Fruit fly (Drosophila melanogaster) whole organism, embryonic: ENCODE results near the gene CG14356.

Experiments used
- Adf1 ChIP-seq: fragments of 200-800 bp; sonication (Bioruptor generic); IDR thresholded peaks from 2 replicates; pipeline ENCODE4 v1.3.6; 2022; ENCODE audit warnings: missing biosample characterization, missing genetic modification characterization
- CG10274 ChIP-seq: fragments of 200-800 bp; sonication (Bioruptor generic); optimal IDR thresholded peaks from 3 replicates; lab custom pipeline; 2017; ENCODE audit warnings: missing biosample characterization, mild to moderate bottlenecking, missing genetic modification characterization
- CG10366 ChIP-seq: fragments of 200-800 bp; sonication (Bioruptor generic); IDR thresholded peaks from 2 replicates; pipeline ENCODE4 v1.3.6; 2022; ENCODE audit warnings: missing biosample characterization, missing genetic modification characterization
- CG10565 ChIP-seq: fragments of 200-800 bp; sonication (Bioruptor generic); optimal IDR thresholded peaks from 3 replicates; lab custom pipeline; 2016; ENCODE audit warnings: missing biosample characterization, mild to moderate bottlenecking, missing genetic modification characterization
- CG14710 ChIP-seq: fragments of 200-800 bp; sonication (Bioruptor generic); optimal IDR thresholded peaks from 3 replicates; lab custom pipeline; 2019; ENCODE audit warnings: missing biosample characterization, mild to moderate bottlenecking, missing genetic modification characterization, moderate library complexity
- CG14965 ChIP-seq: fragments of 200-800 bp; sonication (Bioruptor generic); optimal IDR thresholded peaks from 2 replicates; lab custom pipeline; 2016; ENCODE audit warnings: missing biosample characterization, missing genetic modification characterization, borderline replicate concordance
- CG1603 ChIP-seq: fragments of 200-800 bp; sonication (Bioruptor generic); optimal IDR thresholded peaks from 2 replicates; lab custom pipeline; 2019; ENCODE audit warnings: missing biosample characterization, mild to moderate bottlenecking, missing genetic modification characterization, moderate library complexity
- CG17829 ChIP-seq: fragments of 200-800 bp; optimal IDR thresholded peaks from 2 replicates; lab custom pipeline; 2019; ENCODE audit warnings: missing biosample characterization, mild to moderate bottlenecking, missing genetic modification characterization, moderate library complexity
- CG18476 ChIP-seq: fragments of 200-800 bp; sonication (Bioruptor generic); optimal IDR thresholded peaks from 2 replicates; lab custom pipeline; 2016; ENCODE audit warnings: missing biosample characterization, mild to moderate bottlenecking, missing genetic modification characterization
- CG34376 ChIP-seq: fragments of 200-800 bp; sonication (Bioruptor generic); optimal IDR thresholded peaks from 2 replicates; lab custom pipeline; 2018; ENCODE audit warnings: missing biosample characterization, mild to moderate bottlenecking, missing genetic modification characterization
- CG4328 ChIP-seq: fragments of 200-800 bp; sonication (Bioruptor generic); optimal IDR thresholded peaks from 3 replicates; lab custom pipeline; 2017; ENCODE audit warnings: missing biosample characterization, missing genetic modification reagents, missing genetic modification characterization
- CG4424 ChIP-seq: fragments of 200-800 bp; sonication (Bioruptor generic); optimal IDR thresholded peaks from 3 replicates; lab custom pipeline; 2016; ENCODE audit warnings: missing biosample characterization, missing genetic modification characterization
- CG6175 ChIP-seq: fragments of 200-800 bp; sonication (Bioruptor generic); IDR thresholded peaks from 3 replicates; pipeline ENCODE4 v1.3.6; 2022; ENCODE audit warnings: missing biosample characterization, missing genetic modification characterization
- CG6654 ChIP-seq: fragments of 200-800 bp; sonication (Bioruptor generic); optimal IDR thresholded peaks from 2 replicates; lab custom pipeline; 2017; ENCODE audit warnings: missing biosample characterization, mild to moderate bottlenecking, missing genetic modification characterization
- CG8944 ChIP-seq: fragments of 200-800 bp; sonication (Bioruptor generic); optimal IDR thresholded peaks from 3 replicates; lab custom pipeline; 2016; ENCODE audit warnings: missing biosample characterization, missing genetic modification characterization
- CG9609 ChIP-seq: fragments of 200-800 bp; sonication (Bioruptor generic); optimal IDR thresholded peaks from 3 replicates; lab custom pipeline; 2016; ENCODE audit warnings: missing biosample characterization, missing genetic modification characterization
- CrebB ChIP-seq: fragments of 200-800 bp; sonication (Bioruptor generic); optimal IDR thresholded peaks from 3 replicates; lab custom pipeline; 2018; ENCODE audit warnings: missing biosample characterization, mild to moderate bottlenecking, missing genetic modification characterization
- Dfd ChIP-seq, 2 experiments: fragments of >200 bp; optimal IDR thresholded peaks; 2 replicates each; lab custom pipeline; 2017; ENCODE audit warnings: missing biosample characterization in 2 of 2, missing genetic modification characterization in 2 of 2
- Dip3 ChIP-seq: fragments of 200-800 bp; sonication (Bioruptor generic); optimal IDR thresholded peaks from 3 replicates; lab custom pipeline; 2016; ENCODE audit warnings: missing biosample characterization, missing genetic modification characterization
- Drgx ChIP-seq: fragments of 200-800 bp; sonication (Bioruptor generic); IDR thresholded peaks from 2 replicates; pipeline ENCODE4 v1.3.6; 2022; ENCODE audit warnings: missing biosample characterization, missing genetic modification characterization
- Fer2 ChIP-seq: fragments of 200-800 bp; sonication (Bioruptor generic); optimal IDR thresholded peaks from 2 replicates; lab custom pipeline; 2018; ENCODE audit warnings: missing biosample characterization, mild to moderate bottlenecking, missing genetic modification characterization, moderate library complexity
- H2.0 ChIP-seq: fragments of 200-800 bp; sonication (Bioruptor generic); IDR thresholded peaks from 2 replicates; pipeline ENCODE4 v1.3.6; 2022; ENCODE audit warnings: missing biosample characterization, missing genetic modification characterization
- Mad ChIP-seq: fragments of 200-800 bp; sonication (Bioruptor generic); optimal IDR thresholded peaks from 2 replicates; lab custom pipeline; 2016; ENCODE audit warnings: missing biosample characterization, missing genetic modification characterization
- NC2β ChIP-seq: fragments of 200-800 bp; sonication (Bioruptor generic); optimal IDR thresholded peaks from 2 replicates; lab custom pipeline; 2016; ENCODE audit warnings: missing biosample characterization, missing genetic modification characterization
- Rfx ChIP-seq: fragments of 200-800 bp; sonication (Bioruptor generic); IDR thresholded peaks from 2 replicates; pipeline ENCODE4 v1.3.6; 2022; ENCODE audit warnings: missing biosample characterization, missing genetic modification characterization
- Spps ChIP-seq: fragments of 200-800 bp; sonication (Bioruptor generic); optimal IDR thresholded peaks from 2 replicates; lab custom pipeline; 2018; ENCODE audit warnings: missing biosample characterization, mild to moderate bottlenecking, missing genetic modification characterization
- Taf1 ChIP-seq: fragments of 200-800 bp; sonication (Bioruptor generic); IDR thresholded peaks from 2 replicates; pipeline ENCODE4 v1.3.6; 2022; ENCODE audit warnings: missing biosample characterization, missing genetic modification characterization
- br ChIP-seq: fragments of >200 bp; optimal IDR thresholded peaks from 2 replicates; lab custom pipeline; 2017
- caup ChIP-seq: fragments of 200-800 bp; sonication (Bioruptor generic); optimal IDR thresholded peaks from 3 replicates; lab custom pipeline; 2017; ENCODE audit warnings: missing biosample characterization, mild to moderate bottlenecking, missing genetic modification characterization, moderate library complexity; ENCODE audit not compliant: severe bottlenecking
- dysf ChIP-seq: fragments of 200-800 bp; sonication (Bioruptor generic); IDR thresholded peaks from 3 replicates; pipeline ENCODE4 v1.3.6; 2022; ENCODE audit warnings: missing biosample characterization, missing genetic modification characterization
- eve ChIP-seq, 2 experiments: fragments of >200 bp; optimal IDR thresholded peaks; 2 replicates each; lab custom pipeline; 2017; ENCODE audit warnings: missing biosample characterization in 2 of 2, missing genetic modification characterization in 2 of 2
- gem ChIP-seq: fragments of 200-800 bp; sonication (Bioruptor generic); optimal IDR thresholded peaks from 2 replicates; lab custom pipeline; 2019; ENCODE audit warnings: missing biosample characterization, mild to moderate bottlenecking, missing genetic modification characterization, moderate library complexity
- gfzf ChIP-seq: fragments of 200-800 bp; sonication (Bioruptor generic); optimal IDR thresholded peaks from 2 replicates; lab custom pipeline; 2016; ENCODE audit warnings: missing biosample characterization, mild to moderate bottlenecking, missing genetic modification characterization, moderate library complexity
- gro ChIP-seq: fragments of 200-800 bp; sonication (Bioruptor generic); optimal IDR thresholded peaks from 2 replicates; lab custom pipeline; 2016; ENCODE audit warnings: missing biosample characterization, missing genetic modification characterization
- gt ChIP-seq: fragments of 200-800 bp; sonication (Bioruptor generic); IDR thresholded peaks from 2 replicates; pipeline ENCODE4 v1.3.6; 2022; ENCODE audit warnings: missing biosample characterization, missing genetic modification characterization
- jigr1 ChIP-seq: fragments of 200-800 bp; sonication (Bioruptor generic); IDR thresholded peaks from 3 replicates; pipeline ENCODE4 v1.3.6; 2022; ENCODE audit warnings: missing biosample characterization, missing genetic modification characterization
- kni ChIP-seq: fragments of 200-800 bp; sonication (Bioruptor generic); optimal IDR thresholded peaks from 3 replicates; lab custom pipeline; 2017; ENCODE audit warnings: mild to moderate bottlenecking, missing biosample characterization, missing genetic modification reagents, missing genetic modification characterization
- lilli ChIP-seq: fragments of 200-800 bp; sonication (Bioruptor generic); optimal IDR thresholded peaks from 3 replicates; lab custom pipeline; 2016; ENCODE audit warnings: missing biosample characterization, missing genetic modification characterization
- lmd ChIP-seq: fragments of 200-800 bp; sonication (Bioruptor generic); IDR thresholded peaks from 2 replicates; pipeline ENCODE4 v1.3.6; 2022; ENCODE audit warnings: missing biosample characterization, missing genetic modification characterization
- luna ChIP-seq: fragments of 200-800 bp; sonication (Bioruptor generic); optimal IDR thresholded peaks from 2 replicates; lab custom pipeline; 2016; ENCODE audit warnings: missing biosample characterization, missing genetic modification characterization
- nerfin-1 ChIP-seq: fragments of 200-800 bp; sonication (Bioruptor generic); optimal IDR thresholded peaks from 3 replicates; lab custom pipeline; 2019; ENCODE audit warnings: missing biosample characterization, mild to moderate bottlenecking, missing genetic modification characterization, moderate library complexity
- odd ChIP-seq: fragments of 200-800 bp; sonication (Bioruptor generic); optimal IDR thresholded peaks from 2 replicates; lab custom pipeline; 2017; ENCODE audit warnings: missing biosample characterization, mild to moderate bottlenecking, missing genetic modification characterization
- onecut ChIP-seq: fragments of 200-800 bp; sonication (Bioruptor generic); IDR thresholded peaks from 2 replicates; pipeline ENCODE4 v1.3.6; 2022; ENCODE audit warnings: missing biosample characterization, missing genetic modification characterization
- repo ChIP-seq: fragments of 200-800 bp; sonication (Bioruptor generic); optimal IDR thresholded peaks from 2 replicates; lab custom pipeline; 2016; ENCODE audit warnings: missing biosample characterization, missing genetic modification characterization
- sisA ChIP-seq: fragments of 200-800 bp; sonication (Bioruptor generic); IDR thresholded peaks from 2 replicates; pipeline ENCODE4 v1.3.6; 2022; ENCODE audit warnings: missing biosample characterization, missing genetic modification characterization
- tll ChIP-seq, 2 experiments: fragments of 200-800 bp in 1 of 2; fragments of >200 bp in 1 of 2; sonication (Bioruptor generic) in 1 of 2; optimal IDR thresholded peaks; 2 replicates each; lab custom pipeline; 2017 to 2019; ENCODE audit warnings: missing biosample characterization in 2 of 2, missing genetic modification characterization in 2 of 2, mild to moderate bottlenecking in 1 of 2, moderate library complexity in 1 of 2
- ttk ChIP-seq: fragments of 200-800 bp; sonication (Bioruptor generic); IDR thresholded peaks from 2 replicates; pipeline ENCODE4 v2.1.2; 2022; ENCODE audit warnings: missing biosample characterization, missing genetic modification characterization
- tup ChIP-seq: fragments of 200-800 bp; sonication (Bioruptor generic); optimal IDR thresholded peaks from 2 replicates; lab custom pipeline; 2016; ENCODE audit warnings: missing biosample characterization, mild to moderate bottlenecking, missing genetic modification characterization, moderate library complexity
- vfl ChIP-seq: fragments of 200-800 bp; sonication (Bioruptor generic); optimal IDR thresholded peaks from 2 replicates; lab custom pipeline; 2016; ENCODE audit warnings: missing biosample characterization, missing genetic modification characterization
- wdn ChIP-seq: fragments of 200-800 bp; sonication (Bioruptor generic); IDR thresholded peaks from 2 replicates; pipeline ENCODE4 v1.3.6; 2022; ENCODE audit warnings: missing biosample characterization, missing genetic modification characterization
- zen ChIP-seq: fragments of 200-800 bp; sonication (Bioruptor generic); optimal IDR thresholded peaks from 3 replicates; lab custom pipeline; 2018; ENCODE audit warnings: missing biosample characterization, mild to moderate bottlenecking, missing genetic modification characterization, moderate library complexity

Gene CG14356

dm6 chr3R:14125479-14126121 lies 6.3 kb downstream of the CG14356 start, which contains the start of the genes 140up and Polr2B (continued):
- TF ChIP-seq CG10565 (peak; percentile 56), odd (GFP tag; lab: Kevin White, UChicago) (peak; percentile 80), dysf (GFP tag; lab: Robert Waterston, UW) (peak; percentile 95), gfzf (GFP tag; lab: Kevin White, UChicago) (no peak), CG10366 (peak; percentile 91), CG34376 (GFP tag; lab: Kevin White, UChicago) (peak; percentile 90), luna (GFP tag; lab: Kevin White, UChicago) (no peak), Drgx (GFP tag; lab: Robert Waterston, UW) (peak; percentile 83), zen (peak; percentile 93), ttk (peak; percentile 89), kni (GFP tag; lab: Kevin White, UChicago) (peak; percentile 47), Spps (peak; percentile 84), tup (GFP tag; lab: Kevin White, UChicago) (peak; percentile 78), H2.0 (peak; percentile 87), Fer2 (tag; lab: Kevin White, UChicago) (peak; percentile 92), nerfin-1 (tag; lab: Kevin White, UChicago) (peak; percentile 90), CG9609 (peak; percentile 79), gem (tag; lab: Kevin White, UChicago) (peak; percentile 97), sisA (GFP tag; lab: Robert Waterston, UW) (peak; percentile 93), lilli (GFP tag; lab: Kevin White, UChicago) (peak; percentile 89), tll (GFP tag; optimal IDR thresholded peaks at IDR 0.05; lab: Kevin White, UChicago) (no peak), repo (GFP tag; lab: Kevin White, UChicago) (peak; percentile 11), CG14710 (tag; lab: Kevin White, UChicago) (peak; percentile 95), Mad (GFP tag; lab: Kevin White, UChicago) (peak; percentile 89), CG6654 (peak; percentile 50), br (lab: Kevin White, UChicago) (no peak), Rfx (GFP tag; lab: Robert Waterston, UW) (peak; percentile 96), jigr1 (GFP tag; lab: Robert Waterston, UW) (peak; percentile 80; the same call in 2 of the 3 replicates), Dfd (GFP tag; optimal IDR thresholded peaks at IDR 0.05; lab: Kevin White, UChicago) (no peak), CG17829 (tag; lab: Kevin White, UChicago) (peak; percentile 96), gt (peak; percentile 78), caup (GFP tag; lab: Kevin White, UChicago) (peak; percentile 92), CG8944 (GFP tag; lab: Kevin White, UChicago) (peak; percentile 80), vfl (GFP tag; lab: Kevin White, UChicago) (peak; percentile 78), wdn (GFP tag; lab: Robert Waterston, UW) (peak; percentile 93), lmd (GFP tag; lab: Robert Waterston, UW) (peak; percentile 95), Adf1 (GFP tag; lab: Robert Waterston, UW) (peak; percentile 70), CG18476 (peak; percentile 93), NC2β (GFP tag; lab: Kevin White, UChicago) (peak; percentile 60), CG4424 (peak; percentile 94), CG6175 (peak; percentile 85), CG1603 (no peak), eve (GFP tag; optimal IDR thresholded peaks at IDR 0.05; lab: Kevin White, UChicago) (no peak), Dip3 (GFP tag; lab: Kevin White, UChicago) (peak; percentile 83), Taf1 (GFP tag; lab: Robert Waterston, UW) (peak; percentile 87), CG4328 (GFP tag; lab: Kevin White, UChicago) (peak; percentile 92), CG10274 (GFP tag; lab: Kevin White, UChicago) (peak; percentile 64), CG14965 (GFP tag; lab: Kevin White, UChicago) (no peak), CrebB (peak; percentile 76), gro (GFP tag; lab: Kevin White, UChicago) (peak; percentile 70), onecut (GFP tag; lab: Robert Waterston, UW) (peak; percentile 75)
